Fruit fly (Drosophila melanogaster) whole organism, embryonic: ENCODE measurements around the gene CG10280.

ENCODE experiments used
- Bdp1 ChIP-seq: fragments of 200-800 bp; sonication (Bioruptor generic); optimal IDR thresholded peaks from 3 replicates; lab custom pipeline; 2016; ENCODE audit warnings: missing biosample characterization, missing genetic modification characterization
- CG10979 ChIP-seq: fragments of 200-800 bp; sonication (Bioruptor generic); optimal IDR thresholded peaks from 2 replicates; lab custom pipeline; 2018; ENCODE audit warnings: missing biosample characterization, mild to moderate bottlenecking, missing genetic modification characterization, moderate library complexity
- CG12155 ChIP-seq: fragments of 200-800 bp; sonication (Bioruptor generic); optimal IDR thresholded peaks from 3 replicates; lab custom pipeline; 2016; ENCODE audit warnings: missing biosample characterization, missing genetic modification characterization
- CG12391 ChIP-seq: fragments of 200-800 bp; sonication (Bioruptor generic); optimal IDR thresholded peaks from 3 replicates; lab custom pipeline; 2018; ENCODE audit warnings: missing biosample characterization, mild to moderate bottlenecking, missing genetic modification characterization, moderate library complexity
- CG12744 ChIP-seq: fragments of 200-800 bp; sonication (Bioruptor generic); optimal IDR thresholded peaks from 2 replicates; lab custom pipeline; 2016; ENCODE audit warnings: missing biosample characterization, missing genetic modification characterization
- CG13894 ChIP-seq: fragments of 200-800 bp; sonication (Bioruptor generic); optimal IDR thresholded peaks from 3 replicates; lab custom pipeline; 2018; ENCODE audit warnings: missing biosample characterization, mild to moderate bottlenecking, missing genetic modification characterization, moderate library complexity
- CG14860 ChIP-seq: fragments of 200-800 bp; sonication (Bioruptor generic); IDR thresholded peaks from 3 replicates; pipeline ENCODE4 v1.3.6; 2022; ENCODE audit warnings: missing biosample characterization, missing genetic modification characterization; ENCODE audit not compliant: partially characterized antibody
- CG15479 ChIP-seq: fragments of 200-800 bp; sonication (Bioruptor generic); optimal IDR thresholded peaks from 3 replicates; lab custom pipeline; 2019; ENCODE audit warnings: missing biosample characterization, mild to moderate bottlenecking, missing genetic modification characterization, moderate library complexity
- CG16863 ChIP-seq: fragments of 200-800 bp; sonication (Bioruptor generic); optimal IDR thresholded peaks from 3 replicates; lab custom pipeline; 2016; ENCODE audit warnings: missing biosample characterization, missing genetic modification characterization
- CG31224 ChIP-seq: fragments of 200-800 bp; sonication (Bioruptor generic); IDR thresholded peaks from 2 replicates; pipeline ENCODE4 v1.3.6; 2022; ENCODE audit warnings: missing biosample characterization, missing genetic modification characterization
- CG7372 ChIP-seq: fragments of 200-800 bp; sonication (Bioruptor generic); IDR thresholded peaks from 2 replicates; pipeline ENCODE4 v1.3.6; 2022; ENCODE audit warnings: missing biosample characterization, missing genetic modification characterization
- CG7987 ChIP-seq: fragments of 200-800 bp; sonication (Bioruptor generic); optimal IDR thresholded peaks from 2 replicates; lab custom pipeline; 2018; ENCODE audit warnings: missing biosample characterization, mild to moderate bottlenecking, missing genetic modification characterization, moderate library complexity
- CG8478 ChIP-seq: fragments of >200 bp; optimal IDR thresholded peaks from 2 replicates; lab custom pipeline; 2018
- CG9876 ChIP-seq: fragments of 200-800 bp; sonication (Bioruptor generic); optimal IDR thresholded peaks from 2 replicates; lab custom pipeline; 2016; ENCODE audit warnings: missing biosample characterization, missing genetic modification characterization
- Dref ChIP-seq: fragments of 200-800 bp; sonication (Bioruptor generic); IDR thresholded peaks from 2 replicates; pipeline ENCODE4 v1.3.6; 2022; ENCODE audit warnings: missing biosample characterization, missing genetic modification characterization
- Ets65A ChIP-seq: fragments of 200-800 bp; sonication (Bioruptor generic); peaks from one replicate; lab custom pipeline; 2016; ENCODE audit warnings: missing biosample characterization, missing genetic modification characterization
- Hey ChIP-seq: fragments of 200-800 bp; sonication (Bioruptor generic); optimal IDR thresholded peaks from 3 replicates; lab custom pipeline; 2018; ENCODE audit warnings: missing biosample characterization, mild to moderate bottlenecking, missing genetic modification characterization
- Lpt ChIP-seq: fragments of >200 bp; optimal IDR thresholded peaks from 2 replicates; lab custom pipeline; 2018; ENCODE audit warnings: missing biosample characterization, missing genetic modification characterization
- Meics ChIP-seq: fragments of 200-800 bp; sonication (Bioruptor generic); optimal IDR thresholded peaks from 2 replicates; lab custom pipeline; 2017; ENCODE audit warnings: missing biosample characterization, mild to moderate bottlenecking, missing genetic modification characterization
- Opbp ChIP-seq: fragments of 200-800 bp; sonication (Bioruptor generic); IDR thresholded peaks from 3 replicates; pipeline ENCODE4 v1.3.6; 2022; ENCODE audit warnings: missing biosample characterization, missing genetic modification characterization; ENCODE audit not compliant: partially characterized antibody
- PHDP ChIP-seq: fragments of 200-800 bp; sonication (Bioruptor generic); optimal IDR thresholded peaks from 3 replicates; lab custom pipeline; 2018; ENCODE audit warnings: missing biosample characterization, mild to moderate bottlenecking, missing genetic modification characterization, moderate library complexity
- Pdp1 ChIP-seq, 2 experiments: fragments of 200-800 bp; sonication (Bioruptor generic); optimal IDR thresholded peaks; 3 replicates each; lab custom pipeline; 2016; ENCODE audit warnings: missing biosample characterization in 2 of 2, missing genetic modification characterization in 2 of 2, mild to moderate bottlenecking in 1 of 2, moderate library complexity in 1 of 2
- Sox100B ChIP-seq: fragments of 200-800 bp; sonication (Bioruptor generic); optimal IDR thresholded peaks from 3 replicates; lab custom pipeline; 2018; ENCODE audit warnings: missing biosample characterization, mild to moderate bottlenecking, missing genetic modification characterization
- Usf ChIP-seq: fragments of 200-800 bp; sonication (Bioruptor generic); optimal IDR thresholded peaks from 2 replicates; lab custom pipeline; 2017; ENCODE audit warnings: missing genotype, missing biosample characterization, missing genetic modification characterization
- ab ChIP-seq: fragments of 200-800 bp; sonication (Bioruptor generic); optimal IDR thresholded peaks from 2 replicates; lab custom pipeline; 2016; ENCODE audit warnings: missing biosample characterization, missing genetic modification characterization
- bbx ChIP-seq: fragments of 200-800 bp; sonication (Bioruptor generic); IDR thresholded peaks from 2 replicates; pipeline ENCODE4 v1.3.6; 2022; ENCODE audit warnings: missing biosample characterization, missing genetic modification characterization; ENCODE audit not compliant: partially characterized antibody
- cad ChIP-seq: fragments of >200 bp; optimal IDR thresholded peaks from 2 replicates; lab custom pipeline; 2017; ENCODE audit warnings: missing biosample characterization, missing genetic modification characterization
- cas ChIP-seq: fragments of 200-800 bp; sonication (Bioruptor generic); IDR thresholded peaks from 2 replicates; pipeline ENCODE4 v1.3.6; 2022; ENCODE audit warnings: missing biosample characterization, missing genetic modification characterization
- chif ChIP-seq, 2 experiments: fragments of 200-800 bp; sonication (Bioruptor generic); optimal IDR thresholded peaks; 3 replicates each; lab custom pipeline; 2016; ENCODE audit warnings: missing biosample characterization in 2 of 2, missing genetic modification characterization in 2 of 2
- corto ChIP-seq: fragments of 200-800 bp; sonication (Bioruptor generic); optimal IDR thresholded peaks from 2 replicates; lab custom pipeline; 2016; ENCODE audit warnings: missing biosample characterization, mild to moderate bottlenecking, missing genetic modification characterization, moderate library complexity
- ewg ChIP-seq: fragments of 200-800 bp; sonication (Bioruptor generic); optimal IDR thresholded peaks from 3 replicates; lab custom pipeline; 2017; ENCODE audit warnings: mild to moderate bottlenecking, missing biosample characterization, missing genetic modification reagents, missing genetic modification characterization
- gce ChIP-seq: fragments of 200-800 bp; sonication (Bioruptor generic); IDR thresholded peaks from 3 replicates; pipeline ENCODE4 v1.3.6; 2022; ENCODE audit warnings: missing biosample characterization, missing genetic modification characterization
- lab ChIP-seq: fragments of 200-800 bp; sonication (Bioruptor generic); optimal IDR thresholded peaks from 3 replicates; lab custom pipeline; 2017; ENCODE audit warnings: missing biosample characterization, missing genetic modification characterization, mild to moderate bottlenecking, moderate library complexity, missing genetic modification reagents
- mam ChIP-seq: fragments of 200-800 bp; sonication (Bioruptor generic); optimal IDR thresholded peaks from 3 replicates; lab custom pipeline; 2016; ENCODE audit warnings: missing biosample characterization, missing genetic modification characterization
- pb ChIP-seq: fragments of 200-800 bp; sonication (Bioruptor generic); optimal IDR thresholded peaks from 3 replicates; lab custom pipeline; 2016; ENCODE audit warnings: missing biosample characterization, missing genetic modification characterization
- phol ChIP-seq: fragments of 200-800 bp; sonication (Bioruptor generic); optimal IDR thresholded peaks from 3 replicates; lab custom pipeline; 2018; ENCODE audit warnings: missing biosample characterization, mild to moderate bottlenecking, missing genetic modification characterization, moderate library complexity
- pum ChIP-seq: fragments of 200-800 bp; sonication (Bioruptor generic); optimal IDR thresholded peaks from 2 replicates; lab custom pipeline; 2016; ENCODE audit warnings: missing biosample characterization, missing genetic modification characterization
- sob ChIP-seq: fragments of 200-800 bp; sonication (Bioruptor generic); IDR thresholded peaks from 2 replicates; pipeline ENCODE4 v1.3.6; 2022; ENCODE audit warnings: missing biosample characterization, missing genetic modification characterization
- tll ChIP-seq, 2 experiments: fragments of 200-800 bp in 1 of 2; fragments of >200 bp in 1 of 2; sonication (Bioruptor generic) in 1 of 2; optimal IDR thresholded peaks; 2 replicates each; lab custom pipeline; 2017 to 2019; ENCODE audit warnings: missing biosample characterization in 2 of 2, missing genetic modification characterization in 2 of 2, mild to moderate bottlenecking in 1 of 2, moderate library complexity in 1 of 2
- tx ChIP-seq: fragments of 200-800 bp; sonication (Bioruptor generic); optimal IDR thresholded peaks from 2 replicates; lab custom pipeline; 2016; ENCODE audit warnings: missing biosample characterization, missing genetic modification characterization
- vnd ChIP-seq: fragments of 200-800 bp; sonication (Bioruptor generic); IDR thresholded peaks from 3 replicates; pipeline ENCODE4 v1.3.6; 2022; ENCODE audit warnings: missing biosample characterization, missing genetic modification characterization; ENCODE audit not compliant: partially characterized antibody

CG10280 gene

DNA sequence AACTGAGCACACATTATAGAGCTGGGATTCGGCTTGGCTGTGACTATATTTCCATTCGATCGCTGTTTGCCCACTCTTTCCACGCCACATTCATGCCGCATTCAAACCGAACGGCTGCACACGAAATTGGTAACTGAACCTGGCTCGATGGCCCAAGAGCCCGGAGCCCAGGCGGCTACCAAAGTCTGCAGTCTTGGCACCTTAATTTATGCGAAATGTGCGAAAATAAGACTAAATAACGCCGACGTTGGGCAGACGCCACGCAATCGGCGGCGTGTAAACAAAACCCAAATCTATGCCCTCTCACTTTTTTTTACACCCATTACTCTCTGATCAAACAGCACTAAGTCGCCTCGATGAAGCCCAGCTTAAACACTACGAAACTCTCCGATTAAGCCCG, at the start of gene CG10280:
TSS of gene CG10280 (minus strand) at position 101 of the 400 bp plus-strand sequence.
- no peak for TF ChIP-seq cas (GFP tag; lab: Robert Waterston, UW)
- peak; percentile 57 for TF ChIP-seq Ets65A

DNA sequence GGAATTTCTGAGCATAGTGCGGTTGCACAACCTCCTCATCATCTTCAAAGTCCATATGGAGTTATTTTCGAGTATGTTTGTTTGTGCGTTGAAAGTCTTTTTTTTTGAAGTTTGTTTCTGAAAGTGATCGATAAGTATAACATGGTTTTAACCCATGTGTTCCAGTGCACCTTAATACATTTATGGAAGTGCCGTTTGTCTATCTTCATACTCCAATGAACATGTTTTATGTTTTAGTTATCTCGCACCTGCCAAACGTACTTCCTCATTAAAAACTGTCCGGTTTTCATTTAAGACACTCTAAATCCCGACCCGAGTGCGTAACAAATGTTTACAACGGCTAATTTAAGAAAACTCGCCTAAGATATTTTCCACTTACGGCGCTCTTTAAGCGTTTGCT, 45.7 kb upstream of the CG10280 start, which contains the start of gene CG15580:
TSS of gene CG15580 (minus strand) at position 101 of the 400 bp plus-strand sequence.
- no peak for TF ChIP-seq phol (tag; lab: Kevin White, UChicago)
- no peak for TF ChIP-seq Opbp
- TF ChIP-seq CG7372 (GFP tag; lab: Robert Waterston, UW): no peak
- TF ChIP-seq Usf: no peak
- no peak for TF ChIP-seq tx (GFP tag; lab: Kevin White, UChicago)
- no peak for TF ChIP-seq corto (GFP tag; lab: Kevin White, UChicago)
- TF ChIP-seq CG12391 (tag; lab: Kevin White, UChicago): no peak
- TF ChIP-seq bbx (GFP tag; lab: Robert Waterston, UW): no peak
- no peak for TF ChIP-seq CG12155 (GFP tag; lab: Kevin White, UChicago)
- TF ChIP-seq Meics: no peak
- no peak for TF ChIP-seq CG10979 (tag; lab: Kevin White, UChicago)
- no peak for TF ChIP-seq Hey (tag; lab: Kevin White, UChicago)
- TF ChIP-seq Sox100B (GFP tag; lab: Kevin White, UChicago): no peak
- TF ChIP-seq Bdp1 (GFP tag; lab: Kevin White, UChicago): no peak
- TF ChIP-seq, all 482 proteins: peak for 0

DNA sequence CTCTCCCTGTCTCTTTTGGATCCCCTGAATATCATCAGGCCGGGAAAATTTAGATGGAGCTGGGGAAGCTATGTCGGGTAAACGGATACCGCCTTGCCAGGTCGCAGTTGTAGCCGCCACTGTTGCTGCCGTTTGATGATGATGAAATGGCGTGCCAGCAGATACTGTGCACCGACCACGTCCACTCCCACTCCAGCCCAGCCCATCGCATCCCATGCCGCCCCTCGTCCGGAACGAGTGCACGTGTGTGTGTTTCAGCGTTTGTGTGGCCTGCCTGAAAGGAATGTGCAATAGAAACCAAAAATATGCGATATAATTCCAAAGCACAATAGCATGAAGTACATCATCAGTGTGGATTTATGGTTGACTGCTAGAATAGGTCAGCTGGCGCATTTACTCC, 26.5 kb upstream of the CG10280 start:
- TF ChIP-seq vnd (GFP tag; lab: Robert Waterston, UW) (no peak), cad (GFP tag; lab: Kevin White, UChicago) (no peak), CG8478 (lab: Kevin White, UChicago) (peak; percentile 61), Lpt (GFP tag; lab: Kevin White, UChicago) (no peak), pum (GFP tag; lab: Kevin White, UChicago) (no peak), mam (GFP tag; lab: Kevin White, UChicago) (no peak), chif (GFP tag; optimal IDR thresholded peaks at IDR 0.05; lab: Kevin White, UChicago) (no peak), CG12155 (GFP tag; lab: Kevin White, UChicago) (no peak), PHDP (tag; lab: Kevin White, UChicago) (no peak), CG7987 (GFP tag; lab: Kevin White, UChicago) (no peak), CG15479 (GFP tag; lab: Kevin White, UChicago) (no peak), Pdp1 (GFP tag; optimal IDR thresholded peaks at IDR 0.05; lab: Kevin White, UChicago) (no peak), Ets65A (peak; percentile 79), tll (GFP tag; optimal IDR thresholded peaks at IDR 0.05; lab: Kevin White, UChicago) (no peak)

DNA sequence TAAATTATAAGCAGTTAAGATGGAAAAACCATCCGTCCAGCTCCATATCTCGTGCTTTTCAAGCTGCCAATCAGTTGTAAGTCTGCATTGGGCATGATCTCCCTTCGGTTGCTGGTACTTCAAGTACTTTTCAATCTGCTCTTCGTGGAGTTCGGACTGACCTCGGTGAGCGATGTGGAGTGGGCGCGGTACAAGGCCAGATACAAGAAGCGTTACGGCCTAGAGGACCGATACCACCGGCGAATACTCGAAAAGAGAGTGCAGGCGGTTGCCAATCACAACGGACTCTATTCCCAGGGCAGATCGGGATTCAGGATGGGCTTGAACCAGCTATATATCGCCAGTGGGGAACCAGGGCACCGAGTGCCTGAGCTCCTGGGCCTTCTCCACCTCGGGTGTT, 15.9 kb upstream of the CG10280 start:
- TF ChIP-seq sob (GFP tag; lab: Robert Waterston, UW): no peak
- TF ChIP-seq CG13894 (tag; lab: Kevin White, UChicago): no peak
- no peak for TF ChIP-seq lab (GFP tag; lab: Kevin White, UChicago)
- TF ChIP-seq Ets65A: peak; percentile 91
- no peak for TF ChIP-seq pb (GFP tag; lab: Kevin White, UChicago)

DNA sequence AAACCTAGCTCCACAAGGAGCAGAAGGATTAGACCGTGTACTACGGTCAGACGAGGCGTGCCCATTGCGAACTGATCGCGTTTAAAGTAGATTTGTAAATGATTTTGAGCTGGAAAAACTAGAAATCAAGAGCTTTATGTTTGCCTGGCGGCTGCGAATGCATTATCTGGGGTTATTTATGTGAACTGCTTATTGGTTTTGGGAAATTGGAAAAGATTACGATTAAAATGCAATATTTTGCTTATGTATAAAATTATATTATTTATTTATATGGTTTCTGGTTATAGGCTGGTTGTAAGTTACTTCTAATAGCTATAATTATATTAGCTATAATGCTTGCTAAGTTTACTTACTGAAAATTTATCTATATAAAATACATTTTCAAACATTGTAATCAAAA, 15.4 kb upstream of the CG10280 start, which contains the start of gene CtsL3:
TSS of gene CtsL3 (minus strand) at position 101 of the 400 bp plus-strand sequence.
- TF ChIP-seq CG9876: no peak
- TF ChIP-seq CG12744 (GFP tag; lab: Kevin White, UChicago): no peak
- TF ChIP-seq CG14860 (GFP tag; lab: Robert Waterston, UW): no peak
- TF ChIP-seq ab (GFP tag; lab: Kevin White, UChicago): no peak
- TF ChIP-seq CG16863 (GFP tag; lab: Kevin White, UChicago): no peak
- TF ChIP-seq Dref (GFP tag; lab: Robert Waterston, UW): no peak
- no peak for TF ChIP-seq gce (GFP tag; lab: Robert Waterston, UW)
- no peak for TF ChIP-seq ewg (GFP tag; lab: Kevin White, UChicago)
- no peak for TF ChIP-seq CG31224 (GFP tag; lab: Robert Waterston, UW)
- TF ChIP-seq, all 482 proteins: peak for 0
